Fruit fly (Drosophila melanogaster): ENCODE measurements around the gene Gr89a.
A peak's percentile ranks its signal among the peaks of the same experiment; 100 is the strongest.

Gene Gr89a

dm6 chr3R:16498859-16499258, at the start of gene Gr89a:
Gr89a (minus strand) TSS chr3R:16498959.
- TF ChIP-seq Hr4 (GFP tag; optimal IDR thresholded peaks at IDR 0.05) (no peak), achi (GFP tag; optimal IDR thresholded peaks at IDR 0.05) (no peak), CG8119 (GFP tag; IDR thresholded peaks at IDR 0.05) (no peak), acj6 (GFP tag; optimal IDR thresholded peaks at IDR 0.05) (no peak), CG6854 (GFP tag; optimal IDR thresholded peaks at IDR 0.05) (no peak), Hr39 (GFP tag; optimal IDR thresholded peaks at IDR 0.05) (no peak), eg (GFP tag; IDR thresholded peaks at IDR 0.05) (no peak), Eip93F (GFP tag; optimal IDR thresholded peaks at IDR 0.05) (no peak), CG8632 (GFP tag; optimal IDR thresholded peaks at IDR 0.05) (no peak), CG6792 (GFP tag; optimal IDR thresholded peaks at IDR 0.05) (no peak), fkh (GFP tag; optimal IDR thresholded peaks at IDR 0.05) (no peak), dsx (GFP tag; optimal IDR thresholded peaks at IDR 0.05; ENCODE audit: poor library complexity, severe bottlenecking) (no peak), Smox (GFP tag; optimal IDR thresholded peaks at IDR 0.05) (no peak), CG1621 (tag; optimal IDR thresholded peaks at IDR 0.05) (no peak), CG6808 (GFP tag; optimal IDR thresholded peaks at IDR 0.05) (no peak), dac (GFP tag; optimal IDR thresholded peaks at IDR 0.05) (no peak), Lpt (GFP tag; optimal IDR thresholded peaks at IDR 0.05) (no peak), CG11902 (GFP tag; optimal IDR thresholded peaks at IDR 0.05) (no peak), CG9139 (GFP tag; optimal IDR thresholded peaks at IDR 0.05) (no peak)

dm6 chr3R:16545705-16546104, 46.9 kb upstream of the Gr89a start:
- TF ChIP-seq Smox (GFP tag; optimal IDR thresholded peaks at IDR 0.05) (no peak), Lpt (GFP tag; optimal IDR thresholded peaks at IDR 0.05) (no peak), Eip78C (GFP tag) (peak; percentile 35)

dm6 chr3R:16542538-16542937, 43.8 kb upstream of the Gr89a start:
- no peak for TF ChIP-seq CG6854 (GFP tag; optimal IDR thresholded peaks at IDR 0.05)
- peak; percentile 6; the same call in 1 of the 3 replicates for TF ChIP-seq CG6163 (GFP tag; IDR thresholded peaks at IDR 0.05)
- peak; percentile 22 for TF ChIP-seq Eip78C (GFP tag)
- no peak for TF ChIP-seq CG4318 (GFP tag; optimal IDR thresholded peaks at IDR 0.05)
- TF ChIP-seq Lpt (GFP tag; optimal IDR thresholded peaks at IDR 0.05), result no peak
- no peak for TF ChIP-seq fd85E (GFP tag; optimal IDR thresholded peaks at IDR 0.05)
- TF ChIP-seq dsx (GFP tag; optimal IDR thresholded peaks at IDR 0.05; ENCODE audit: poor library complexity, severe bottlenecking), result peak; percentile 93

dm6 chr3R:16541932-16542331, 43.2 kb upstream of the Gr89a start:
- TF ChIP-seq CG10669 (GFP tag; optimal IDR thresholded peaks at IDR 0.05), result peak; percentile 44
- peak; percentile 27 for TF ChIP-seq esn (GFP tag; optimal IDR thresholded peaks at IDR 0.05)
- TF ChIP-seq CG4318 (GFP tag; optimal IDR thresholded peaks at IDR 0.05), result no peak
- TF ChIP-seq CG6276 (GFP tag; optimal IDR thresholded peaks at IDR 0.05), result no peak
- peak; percentile 15 for TF ChIP-seq CG8632 (GFP tag; optimal IDR thresholded peaks at IDR 0.05)
- TF ChIP-seq fd85E (GFP tag; optimal IDR thresholded peaks at IDR 0.05), result no peak
- TF ChIP-seq CG6808 (GFP tag; optimal IDR thresholded peaks at IDR 0.05), result peak; percentile 25
- no peak for TF ChIP-seq CG9139 (GFP tag; optimal IDR thresholded peaks at IDR 0.05)
- no peak for TF ChIP-seq CG6854 (GFP tag; optimal IDR thresholded peaks at IDR 0.05)
- TF ChIP-seq CG31627 (GFP tag; optimal IDR thresholded peaks at IDR 0.05), result no peak
- peak; percentile 41 for TF ChIP-seq Eip75B (GFP tag; optimal IDR thresholded peaks at IDR 0.05)
- peak; percentile 9 for TF ChIP-seq Hr4 (GFP tag; optimal IDR thresholded peaks at IDR 0.05)
- no peak for TF ChIP-seq Lpt (GFP tag; optimal IDR thresholded peaks at IDR 0.05)
- TF ChIP-seq pdm3 (GFP tag; optimal IDR thresholded peaks at IDR 0.05), result peak; percentile 25
- peak; percentile 7 for TF ChIP-seq CG10631 (GFP tag; optimal IDR thresholded peaks at IDR 0.05)
- TF ChIP-seq Ets96B (tag; optimal IDR thresholded peaks at IDR 0.05), result peak; percentile 65
- TF ChIP-seq dsx (GFP tag; optimal IDR thresholded peaks at IDR 0.05; ENCODE audit: poor library complexity, severe bottlenecking), result no peak
- TF ChIP-seq cyc (GFP tag; optimal IDR thresholded peaks at IDR 0.05), result peak; percentile 22
- no peak for TF ChIP-seq CG8319 (GFP tag; optimal IDR thresholded peaks at IDR 0.05)
- TF ChIP-seq achi (GFP tag; optimal IDR thresholded peaks at IDR 0.05), result peak; percentile 7
- TF ChIP-seq Sox14 (GFP tag; optimal IDR thresholded peaks at IDR 0.05), result no peak
- no peak for TF ChIP-seq CG6792 (GFP tag; optimal IDR thresholded peaks at IDR 0.05)
- TF ChIP-seq CG6163 (GFP tag; IDR thresholded peaks at IDR 0.05), result 0 out of 3 replicates have a peak, but pooled peaks have one; percentile 22
- TF ChIP-seq Smox (GFP tag; optimal IDR thresholded peaks at IDR 0.05), result no peak
- TF ChIP-seq CG15336 (GFP tag; IDR thresholded peaks at IDR 0.05), result no peak
- peak; percentile 82 for TF ChIP-seq Eip78C (GFP tag)
- TF ChIP-seq topi (GFP tag; optimal IDR thresholded peaks at IDR 0.05), result peak; percentile 43
- peak; percentile 12 for TF ChIP-seq CG11762 (GFP tag; optimal IDR thresholded peaks at IDR 0.05; ENCODE audit: insufficient read depth)
- TF ChIP-seq vri (GFP tag; optimal IDR thresholded peaks at IDR 0.05), result no peak
- TF ChIP-seq CG11294 (GFP tag; IDR thresholded peaks at IDR 0.05), result no peak
- peak; percentile 2 for TF ChIP-seq Hr39 (GFP tag; optimal IDR thresholded peaks at IDR 0.05)
- peak; percentile 34 for TF ChIP-seq Met (GFP tag; optimal IDR thresholded peaks at IDR 0.05)
- peak; percentile 32 for TF ChIP-seq fd59A (GFP tag; optimal IDR thresholded peaks at IDR 0.05)
- no peak for TF ChIP-seq eg (GFP tag; IDR thresholded peaks at IDR 0.05)
- peak; percentile 19 for TF ChIP-seq CG3032 (tag; optimal IDR thresholded peaks at IDR 0.05)
- no peak for TF ChIP-seq Gug (GFP tag; IDR thresholded peaks at IDR 0.05)
